Worm (Caenorhabditis elegans) whole organism, mixed stage, embryonic: ENCODE measurements around the gene C10A4.4.

Experiments used
- blmp-1 ChIP-seq: fragments of 150-350 bp; optimal IDR thresholded peaks from 2 replicates; lab custom pipeline; 2014; ENCODE audit warnings: missing biosample characterization, missing genetic modification characterization
- ceh-39 ChIP-seq: fragments of 150-350 bp; optimal IDR thresholded peaks from 2 replicates; lab custom pipeline; 2014; ENCODE audit warnings: missing biosample characterization, missing genetic modification characterization
- ceh-43 ChIP-seq: fragments of 200-800 bp; sonication (Bioruptor generic); optimal IDR thresholded peaks from 2 replicates; lab custom pipeline; 2018; ENCODE audit warnings: mild to moderate bottlenecking, missing genetic modification characterization, moderate library complexity, missing compliant biosample characterization
- ceh-83 ChIP-seq: fragments of 200-800 bp; sonication (Bioruptor generic); optimal IDR thresholded peaks from 2 replicates; lab custom pipeline; 2018; ENCODE audit warnings: mild to moderate bottlenecking, missing genetic modification characterization, missing compliant biosample characterization
- ces-1 ChIP-seq: fragments of 150-350 bp; optimal IDR thresholded peaks from 2 replicates; lab custom pipeline; 2014; ENCODE audit warnings: missing biosample characterization, missing genetic modification reagents, missing genetic modification characterization
- cnd-1 ChIP-seq: fragments of 200-800 bp; sonication (Bioruptor generic); optimal IDR thresholded peaks from 2 replicates; lab custom pipeline; 2018; ENCODE audit warnings: mild to moderate bottlenecking, missing genetic modification characterization, missing compliant biosample characterization
- drap-1 ChIP-seq: fragments of 200-800 bp; sonication (Bioruptor generic); optimal IDR thresholded peaks from 3 replicates; lab custom pipeline; 2018; ENCODE audit warnings: mild to moderate bottlenecking, missing genetic modification characterization, missing compliant biosample characterization
- elt-1 ChIP-seq: sonication (generic microtip); optimal IDR thresholded peaks from 2 replicates; lab custom pipeline; 2017; ENCODE audit warnings: missing genetic modification characterization, mild to moderate bottlenecking, missing compliant biosample characterization, antibody characterized with exemption, moderate library complexity, borderline replicate concordance; ENCODE audit not compliant: insufficient read depth
- flh-1 ChIP-seq: fragments of 200-800 bp; sonication (Bioruptor generic); optimal IDR thresholded peaks from 2 replicates; lab custom pipeline; 2018; ENCODE audit warnings: mild to moderate bottlenecking, missing genetic modification characterization, moderate library complexity, missing compliant biosample characterization
- ham-2 ChIP-seq: fragments of 200-800 bp; sonication (Bioruptor generic); optimal IDR thresholded peaks from 2 replicates; lab custom pipeline; 2018; ENCODE audit warnings: mild to moderate bottlenecking, missing genetic modification characterization, missing compliant biosample characterization
- hlh-1 ChIP-seq: fragments of 150-350 bp; optimal IDR thresholded peaks from 2 replicates; lab custom pipeline; 2014; ENCODE audit warnings: missing biosample characterization, missing genetic modification reagents, missing genetic modification characterization
- lin-13 ChIP-seq: fragments of 150-350 bp; optimal IDR thresholded peaks from 2 replicates; lab custom pipeline; 2014; ENCODE audit warnings: missing biosample characterization, missing genetic modification characterization
- lin-32 ChIP-seq: fragments of 200-800 bp; sonication (Bioruptor generic); optimal IDR thresholded peaks from 2 replicates; lab custom pipeline; 2018; ENCODE audit warnings: mild to moderate bottlenecking, missing genetic modification characterization, missing compliant biosample characterization
- lsy-2 ChIP-seq: fragments of 150-350 bp; optimal IDR thresholded peaks from 2 replicates; lab custom pipeline; 2014; ENCODE audit warnings: missing biosample characterization, missing genetic modification characterization
- mab-5 ChIP-seq: fragments of 150-350 bp; optimal IDR thresholded peaks from 2 replicates; lab custom pipeline; 2014; ENCODE audit warnings: missing biosample characterization, missing genetic modification characterization
- mls-2 ChIP-seq: sonication (generic microtip); optimal IDR thresholded peaks from 2 replicates; lab custom pipeline; 2016; ENCODE audit warnings: mild to moderate bottlenecking, missing genetic modification characterization, moderate library complexity, missing compliant biosample characterization
- nhr-12 ChIP-seq: fragments of 150-350 bp; optimal IDR thresholded peaks from 2 replicates; lab custom pipeline; 2014; ENCODE audit warnings: missing biosample characterization, missing genetic modification characterization
- nhr-2 ChIP-seq: fragments of 150-350 bp; optimal IDR thresholded peaks from 2 replicates; lab custom pipeline; 2014; ENCODE audit warnings: missing biosample characterization, missing genetic modification characterization
- nhr-237 ChIP-seq: fragments of 150-350 bp; optimal IDR thresholded peaks from 2 replicates; lab custom pipeline; 2014; ENCODE audit warnings: missing biosample characterization, missing genetic modification characterization
- nhr-28 ChIP-seq: fragments of 150-350 bp; optimal IDR thresholded peaks from 2 replicates; lab custom pipeline; 2014; ENCODE audit warnings: missing biosample characterization, missing genetic modification characterization
- nhr-76 ChIP-seq: sonication (generic microtip); optimal IDR thresholded peaks from 2 replicates; lab custom pipeline; 2017; ENCODE audit warnings: missing biosample characterization, missing genetic modification characterization
- sem-2 ChIP-seq: fragments of 200-800 bp; sonication (Bioruptor generic); optimal IDR thresholded peaks from 2 replicates; lab custom pipeline; 2018; ENCODE audit warnings: mild to moderate bottlenecking, missing genetic modification characterization, missing compliant biosample characterization
- snpc-4 ChIP-seq: fragments of 150-350 bp; optimal IDR thresholded peaks from 2 replicates; lab custom pipeline; 2014; ENCODE audit warnings: missing biosample characterization, missing genetic modification characterization
- sptf-1 ChIP-seq: sonication (generic microtip); optimal IDR thresholded peaks from 2 replicates; lab custom pipeline; 2017; ENCODE audit warnings: mild to moderate bottlenecking, missing genetic modification characterization, moderate library complexity, missing compliant biosample characterization
- tbx-8 ChIP-seq: fragments of 200-800 bp; sonication (Bioruptor generic); optimal IDR thresholded peaks from 2 replicates; lab custom pipeline; 2018; ENCODE audit warnings: mild to moderate bottlenecking, missing genetic modification characterization, moderate library complexity, missing compliant biosample characterization
- unc-120 ChIP-seq: sonication (generic microtip); optimal IDR thresholded peaks from 2 replicates; lab custom pipeline; 2017; ENCODE audit warnings: missing genetic modification characterization, missing compliant biosample characterization; ENCODE audit not compliant: poor library complexity, severe bottlenecking
- unc-39 ChIP-seq: fragments of 150-350 bp; optimal IDR thresholded peaks from 2 replicates; lab custom pipeline; 2014; ENCODE audit warnings: missing biosample characterization, missing genetic modification characterization
- unc-62 ChIP-seq: fragments of 150-350 bp; optimal IDR thresholded peaks from 2 replicates; lab custom pipeline; 2014; ENCODE audit warnings: missing biosample characterization, missing genetic modification reagents, missing genetic modification characterization
- zip-8 ChIP-seq: fragments of 150-350 bp; optimal IDR thresholded peaks from 2 replicates; lab custom pipeline; 2014; ENCODE audit warnings: missing biosample characterization, missing genetic modification characterization
- ztf-11 ChIP-seq: fragments of 150-350 bp; optimal IDR thresholded peaks from 2 replicates; lab custom pipeline; 2014; ENCODE audit warnings: missing biosample characterization, missing genetic modification characterization

Gene C10A4.4

ce11 chrX:7407749-7408148 is 6.9 kb downstream of the C10A4.4 start:
- TF ChIP-seq nhr-237 (tag; lab: Kevin White, UChicago) = no peak
- TF ChIP-seq cnd-1 (tag; lab: Kevin White, UChicago) = no peak
- TF ChIP-seq flh-1 = no peak
- no peak for TF ChIP-seq snpc-4 (tag; lab: Kevin White, UChicago)
- no peak for TF ChIP-seq ces-1 (GFP tag; lab: Kevin White, UChicago)
- no peak for TF ChIP-seq ham-2 (GFP tag; lab: Kevin White, UChicago)

- TF ChIP-seq ztf-11 = no peak
- TF ChIP-seq ceh-39 (tag; lab: Kevin White, UChicago) = no peak
- no peak for TF ChIP-seq hlh-1
- TF ChIP-seq cnd-1 (tag; lab: Kevin White, UChicago) = no peak
- no peak for TF ChIP-seq tbx-8 (GFP tag; lab: Kevin White, UChicago)
- no peak for TF ChIP-seq mls-2 (tag; lab: Kevin White, UChicago)
- no peak for TF ChIP-seq nhr-12 (tag; lab: Kevin White, UChicago)
- no peak for TF ChIP-seq flh-1
- no peak for TF ChIP-seq sem-2 (GFP tag; lab: Kevin White, UChicago)
- no peak for TF ChIP-seq unc-62 (GFP tag; lab: Kevin White, UChicago)
- no peak for TF ChIP-seq mab-5 (tag; lab: Kevin White, UChicago)
- no peak for TF ChIP-seq elt-1 (tag; lab: Kevin White, UChicago)
- no peak for TF ChIP-seq lsy-2 (tag; lab: Kevin White, UChicago)
- no peak for TF ChIP-seq sptf-1
- TF ChIP-seq ces-1 (GFP tag; lab: Kevin White, UChicago) = no peak
- TF ChIP-seq, all 35 proteins: peak for 0
Measured at ce11 chrX:7409030-7409429, 8.1 kb downstream of the C10A4.4 start.

ce11 chrX:7409935-7410334 is 9.0 kb downstream of the C10A4.4 start, which contains the start of gene C10A4.2:
Gene C10A4.2 (plus strand): TSS chrX:7410235.
- no peak for TF ChIP-seq cnd-1 (tag; lab: Kevin White, UChicago)
- no peak for TF ChIP-seq lin-13 (tag; lab: Kevin White, UChicago)
- TF ChIP-seq ces-1 (GFP tag; lab: Kevin White, UChicago) = no peak
- TF ChIP-seq nhr-28 (tag; lab: Kevin White, UChicago) = no peak
- no peak for TF ChIP-seq blmp-1
- no peak for TF ChIP-seq hlh-1
- TF ChIP-seq mab-5 (tag; lab: Kevin White, UChicago) = no peak
- TF ChIP-seq elt-1 (tag; lab: Kevin White, UChicago) = no peak

ce11 chrX:7415420-7415819 is 14.5 kb downstream of the C10A4.4 start, which contains the start of gene C10A4.7:
Gene C10A4.7 (minus strand): TSS chrX:7415520.
- no peak for TF ChIP-seq mab-5 (tag; lab: Kevin White, UChicago)
- TF ChIP-seq sem-2 (GFP tag; lab: Kevin White, UChicago) = no peak
- no peak for TF ChIP-seq hlh-1

- TF ChIP-seq mls-2 (tag; lab: Kevin White, UChicago) (no peak), nhr-2 (tag; lab: Kevin White, UChicago) (no peak), zip-8 (tag; lab: Kevin White, UChicago) (no peak), ztf-11 (no peak), ceh-83 (GFP tag; lab: Kevin White, UChicago) (no peak), nhr-237 (tag; lab: Kevin White, UChicago) (no peak), drap-1 (no peak), hlh-1 (no peak), unc-62 (GFP tag; lab: Kevin White, UChicago) (no peak), sem-2 (GFP tag; lab: Kevin White, UChicago) (no peak), sptf-1 (no peak), blmp-1 (no peak), lsy-2 (tag; lab: Kevin White, UChicago) (no peak), lin-32 (GFP tag; lab: Kevin White, UChicago) (no peak), cnd-1 (tag; lab: Kevin White, UChicago) (no peak), mab-5 (tag; lab: Kevin White, UChicago) (no peak), ceh-39 (tag; lab: Kevin White, UChicago) (no peak)
Measured at ce11 chrX:7416082-7416481, 15.2 kb downstream of the C10A4.4 start, which contains the start of gene C10A4.1. Gene C10A4.1 (plus strand): TSS chrX:7416382.

- no peak for TF ChIP-seq ceh-43 (GFP tag; lab: Kevin White, UChicago)
- TF ChIP-seq ceh-39 (tag; lab: Kevin White, UChicago) = no peak
- no peak for TF ChIP-seq mab-5 (tag; lab: Kevin White, UChicago)
- no peak for TF ChIP-seq ham-2 (GFP tag; lab: Kevin White, UChicago)
- TF ChIP-seq unc-39 = no peak
- TF ChIP-seq cnd-1 (tag; lab: Kevin White, UChicago) = no peak
- no peak for TF ChIP-seq nhr-237 (tag; lab: Kevin White, UChicago)
- TF ChIP-seq unc-120 = no peak
- no peak for TF ChIP-seq tbx-8 (GFP tag; lab: Kevin White, UChicago)
- TF ChIP-seq ztf-11 = no peak
- no peak for TF ChIP-seq sem-2 (GFP tag; lab: Kevin White, UChicago)
- no peak for TF ChIP-seq lsy-2 (tag; lab: Kevin White, UChicago)
- no peak for TF ChIP-seq flh-1
- no peak for TF ChIP-seq mls-2 (tag; lab: Kevin White, UChicago)
- TF ChIP-seq nhr-76 (tag; lab: Kevin White, UChicago) = no peak
Measured at ce11 chrX:7420571-7420970, 19.7 kb downstream of the C10A4.4 start, which contains the start of gene C10A4.9. Gene C10A4.9 (plus strand): TSS chrX:7420871.
